Worm (Caenorhabditis elegans) whole organism, L4 larva: ENCODE results near the gene efk-1.

ENCODE experiments used
- D1046.2 ChIP-seq: fragments of 200-800 bp; sonication (Bioruptor generic); IDR thresholded peaks from 2 replicates; pipeline ENCODE4 v1.3.6; 2022; ENCODE audit warnings: missing genetic modification characterization, missing compliant biosample characterization
- F10B5.3 ChIP-seq: sonication (generic microtip); optimal IDR thresholded peaks from 2 replicates; lab custom pipeline; 2016; ENCODE audit warnings: mild to moderate bottlenecking, missing genetic modification characterization, missing compliant biosample characterization
- F49E8.2 ChIP-seq: sonication (generic microtip); optimal IDR thresholded peaks from 2 replicates; lab custom pipeline; 2016; ENCODE audit warnings: missing compliant biosample characterization, mild to moderate bottlenecking, missing genetic modification characterization, borderline replicate concordance
- T20F7.1 ChIP-seq: fragments of 200-800 bp; sonication (Bioruptor generic); optimal IDR thresholded peaks from 2 replicates; lab custom pipeline; 2018; ENCODE audit warnings: mild to moderate bottlenecking, missing genetic modification characterization, missing compliant biosample characterization
- T26A8.4 ChIP-seq: fragments of 200-800 bp; sonication (Bioruptor generic); IDR thresholded peaks from 2 replicates; pipeline ENCODE4 v1.3.6; 2022; ENCODE audit warnings: missing genetic modification characterization, missing compliant biosample characterization
- Y5F2A.4 ChIP-seq: fragments of 200-800 bp; sonication (Bioruptor generic); optimal IDR thresholded peaks from 2 replicates; lab custom pipeline; 2018; ENCODE audit warnings: mild to moderate bottlenecking, missing genetic modification characterization, missing compliant biosample characterization
- Y75B8A.6 ChIP-seq: fragments of 200-800 bp; sonication (Bioruptor generic); IDR thresholded peaks from 2 replicates; pipeline ENCODE4 v1.3.6; 2022; ENCODE audit warnings: missing genetic modification reagents, missing genetic modification characterization, missing compliant biosample characterization
- aha-1 ChIP-seq: fragments of 150-350 bp; peaks from one replicate; lab custom pipeline; 2014; ENCODE audit warnings: missing biosample characterization, missing genetic modification characterization
- ama-1 ChIP-seq: fragments of 150-350 bp; optimal IDR thresholded peaks from 2 replicates; lab custom pipeline; 2014; ENCODE audit warnings: inconsistent platforms, mixed read lengths
- arid-1 ChIP-seq: fragments of 200-800 bp; sonication (Bioruptor generic); conservative IDR thresholded peaks from 2 replicates; pipeline ENCODE4 v1.3.6; 2022; ENCODE audit warnings: missing genetic modification reagents, missing genetic modification characterization, missing compliant biosample characterization
- ceh-28 ChIP-seq: fragments of 150-350 bp; optimal IDR thresholded peaks from 2 replicates; lab custom pipeline; 2014; ENCODE audit warnings: missing biosample characterization, missing genetic modification reagents, missing genetic modification characterization
- ceh-32 ChIP-seq: sonication (generic microtip); optimal IDR thresholded peaks from 2 replicates; lab custom pipeline; 2016; ENCODE audit warnings: mild to moderate bottlenecking, missing genetic modification characterization, missing compliant biosample characterization; ENCODE audit not compliant: poor library complexity
- ceh-62 ChIP-seq: sonication (generic microtip); optimal IDR thresholded peaks from 2 replicates; lab custom pipeline; 2017; ENCODE audit warnings: missing biosample characterization, missing genetic modification characterization
- ces-1 ChIP-seq: fragments of 150-350 bp; sonication (generic microtip); optimal IDR thresholded peaks from 4 replicates; lab custom pipeline; 2014; ENCODE audit warnings: missing biosample characterization, missing genetic modification reagents, missing genetic modification characterization
- daf-12 ChIP-seq: fragments of 150-350 bp; optimal IDR thresholded peaks from 2 replicates; lab custom pipeline; 2014; ENCODE audit warnings: missing biosample characterization, missing genetic modification reagents, missing genetic modification characterization
- daf-8 ChIP-seq: fragments of 200-800 bp; sonication (Bioruptor generic); IDR thresholded peaks from 2 replicates; pipeline ENCODE4 v1.3.6; 2022; ENCODE audit warnings: missing genetic modification characterization, missing compliant biosample characterization
- dpl-1 ChIP-seq: fragments of 150-350 bp; optimal IDR thresholded peaks from 2 replicates; lab custom pipeline; 2014; ENCODE audit warnings: missing biosample characterization, missing genetic modification reagents, missing genetic modification characterization
- egl-43 ChIP-seq: fragments of 200-800 bp; sonication (Bioruptor generic); IDR thresholded peaks from 2 replicates; pipeline ENCODE4 v1.3.6; 2022; ENCODE audit warnings: missing genetic modification reagents, missing genetic modification characterization, missing compliant biosample characterization
- fos-1 ChIP-seq: fragments of 150-350 bp; optimal IDR thresholded peaks from 2 replicates; lab custom pipeline; 2014; ENCODE audit warnings: missing biosample characterization, missing genetic modification characterization
- hlh-30 ChIP-seq: sonication (generic microtip); optimal IDR thresholded peaks from 2 replicates; lab custom pipeline; 2017; ENCODE audit warnings: antibody characterized with exemption, mild to moderate bottlenecking, missing genetic modification characterization, missing compliant biosample characterization; ENCODE audit not compliant: insufficient read depth
- hmg-1.1 ChIP-seq: fragments of 200-800 bp; sonication (Bioruptor generic); IDR thresholded peaks from 2 replicates; pipeline ENCODE4 v1.3.6; 2022; ENCODE audit warnings: missing genetic modification reagents, missing genetic modification characterization, missing compliant biosample characterization
- jun-1 ChIP-seq: fragments of 150-350 bp; optimal IDR thresholded peaks from 2 replicates; lab custom pipeline; 2014; ENCODE audit warnings: missing biosample characterization, missing genetic modification reagents, missing genetic modification characterization
- lim-7 ChIP-seq: fragments of 200-800 bp; sonication (Bioruptor generic); IDR thresholded peaks from 2 replicates; pipeline ENCODE4 v1.3.6; 2022; ENCODE audit warnings: missing genetic modification characterization, missing compliant biosample characterization
- lin-1 ChIP-seq: fragments of 200-800 bp; sonication (Bioruptor generic); IDR thresholded peaks from 2 replicates; pipeline ENCODE4 v1.3.6; 2022; ENCODE audit warnings: missing genetic modification reagents, missing genetic modification characterization, missing compliant biosample characterization
- lin-15B ChIP-seq: fragments of 150-350 bp; sonication (generic microtip); optimal IDR thresholded peaks from 3 replicates; lab custom pipeline; 2014; ENCODE audit warnings: missing biosample characterization, missing genetic modification characterization
- lin-38 ChIP-seq: fragments of 200-800 bp; sonication (Bioruptor generic); IDR thresholded peaks from 2 replicates; pipeline ENCODE4 v1.3.6; 2022; ENCODE audit warnings: missing genetic modification reagents, missing genetic modification characterization, missing compliant biosample characterization
- lin-39 ChIP-seq: fragments of 150-350 bp; optimal IDR thresholded peaks from 2 replicates; lab custom pipeline; 2014; ENCODE audit warnings: missing biosample characterization, missing genetic modification reagents, missing genetic modification characterization
- madf-9 ChIP-seq: fragments of 200-800 bp; sonication (Bioruptor generic); conservative IDR thresholded peaks from 2 replicates; pipeline ENCODE4 v1.3.6; 2022; ENCODE audit warnings: missing genetic modification reagents, missing genetic modification characterization, missing compliant biosample characterization
- mdt-29 ChIP-seq: fragments of 200-800 bp; sonication (Bioruptor generic); IDR thresholded peaks from 2 replicates; pipeline ENCODE4 v1.3.6; 2022; ENCODE audit warnings: missing genetic modification reagents, missing genetic modification characterization, missing compliant biosample characterization
- mes-2 ChIP-seq: sonication (generic microtip); optimal IDR thresholded peaks from 2 replicates; lab custom pipeline; 2016; ENCODE audit warnings: missing genotype, mild to moderate bottlenecking, missing genetic modification characterization, missing compliant biosample characterization; ENCODE audit not compliant: poor library complexity, severe bottlenecking
- mxl-3 ChIP-seq: fragments of 200-800 bp; sonication (Bioruptor generic); optimal IDR thresholded peaks from 2 replicates; lab custom pipeline; 2018; ENCODE audit warnings: mild to moderate bottlenecking, missing genetic modification characterization, missing compliant biosample characterization
- nhr-10 ChIP-seq: fragments of 150-350 bp; optimal IDR thresholded peaks from 2 replicates; lab custom pipeline; 2014; ENCODE audit warnings: missing biosample characterization, missing genetic modification characterization
- nhr-11 ChIP-seq: fragments of 150-350 bp; optimal IDR thresholded peaks from 2 replicates; lab custom pipeline; 2014; ENCODE audit warnings: missing biosample characterization, missing genetic modification characterization
- nhr-25 ChIP-seq: sonication (generic microtip); optimal IDR thresholded peaks from 2 replicates; lab custom pipeline; 2017; ENCODE audit warnings: missing genetic modification characterization, mild to moderate bottlenecking, missing compliant biosample characterization, antibody characterized with exemption, moderate library complexity, borderline replicate concordance; ENCODE audit not compliant: insufficient read depth
- nhr-28 ChIP-seq: fragments of 150-350 bp; optimal IDR thresholded peaks from 2 replicates; lab custom pipeline; 2014; ENCODE audit warnings: missing biosample characterization, missing genetic modification characterization
- nhr-42 ChIP-seq: fragments of 200-800 bp; sonication (Bioruptor generic); IDR thresholded peaks from 2 replicates; pipeline ENCODE4 v1.3.6; 2022; ENCODE audit warnings: missing genetic modification characterization, missing compliant biosample characterization
- nhr-48 ChIP-seq: sonication (generic microtip); optimal IDR thresholded peaks from 2 replicates; lab custom pipeline; 2016; ENCODE audit warnings: mild to moderate bottlenecking, missing genetic modification characterization, missing compliant biosample characterization
- nhr-76 ChIP-seq: fragments of 150-350 bp; optimal IDR thresholded peaks from 2 replicates; lab custom pipeline; 2014; ENCODE audit warnings: missing biosample characterization, missing genetic modification characterization
- nhr-77 ChIP-seq: fragments of 150-350 bp; optimal IDR thresholded peaks from 2 replicates; lab custom pipeline; 2014; ENCODE audit warnings: missing biosample characterization, missing genetic modification characterization
- php-3 ChIP-seq: fragments of 200-800 bp; sonication (Bioruptor generic); IDR thresholded peaks from 2 replicates; pipeline ENCODE4 v1.3.6; 2022; ENCODE audit warnings: missing genetic modification reagents, missing genetic modification characterization, missing compliant biosample characterization
- rbr-2 ChIP-seq: sonication (generic microtip); optimal IDR thresholded peaks from 2 replicates; lab custom pipeline; 2016; ENCODE audit warnings: missing genotype, missing genetic modification characterization, missing compliant biosample characterization
- sdz-12 ChIP-seq: fragments of 200-800 bp; sonication (Bioruptor generic); optimal IDR thresholded peaks from 2 replicates; lab custom pipeline; 2018; ENCODE audit warnings: mild to moderate bottlenecking, missing genetic modification characterization, missing compliant biosample characterization
- set-16 ChIP-seq: fragments of 200-800 bp; sonication (Bioruptor generic); IDR thresholded peaks from 2 replicates; pipeline ENCODE4 v1.3.6; 2022; ENCODE audit warnings: missing genetic modification reagents, missing genetic modification characterization, missing compliant biosample characterization
- snpc-1.2 ChIP-seq: fragments of 200-800 bp; sonication (Bioruptor generic); IDR thresholded peaks from 2 replicates; pipeline ENCODE4 v1.3.6; 2022; ENCODE audit warnings: missing genetic modification reagents, missing genetic modification characterization, missing compliant biosample characterization
- tra-1 ChIP-seq: fragments of 200-800 bp; sonication (Bioruptor generic); IDR thresholded peaks from 2 replicates; pipeline ENCODE4 v1.3.6; 2022; ENCODE audit warnings: missing genetic modification reagents, missing genetic modification characterization, missing compliant biosample characterization
- unc-130 ChIP-seq: sonication (generic microtip); optimal IDR thresholded peaks from 2 replicates; lab custom pipeline; 2016; ENCODE audit warnings: missing genetic modification reagents, missing genetic modification characterization, missing compliant biosample characterization
- unc-39 ChIP-seq: sonication (generic microtip); optimal IDR thresholded peaks from 2 replicates; lab custom pipeline; 2017; ENCODE audit warnings: missing biosample characterization, missing genetic modification characterization
- unc-62 ChIP-seq, 3 experiments: fragments of 150-350 bp in 1 of 3; sonication (generic microtip); optimal IDR thresholded peaks in 2 of 3; peaks in 1 of 3; 1 replicate in 1 of 3; 2 replicates in 2 of 3; lab custom pipeline; 2014 to 2017; ENCODE audit warnings: missing biosample characterization in 3 of 3, missing genetic modification characterization in 3 of 3, missing genetic modification reagents in 3 of 3, missing genotype in 1 of 3
- zag-1 ChIP-seq: fragments of 150-350 bp; optimal IDR thresholded peaks from 2 replicates; lab custom pipeline; 2014; ENCODE audit warnings: missing biosample characterization, missing genetic modification characterization
- ztf-11 ChIP-seq: fragments of 150-350 bp; optimal IDR thresholded peaks from 2 replicates; lab custom pipeline; 2014; ENCODE audit warnings: missing biosample characterization, missing genetic modification characterization
- ztf-7 ChIP-seq: fragments of 150-350 bp; optimal IDR thresholded peaks from 2 replicates; lab custom pipeline; 2014; ENCODE audit warnings: missing biosample characterization, missing genetic modification characterization

efk-1 gene

ce11 chrIII:6123647-6124046 lies 44.7 kb downstream of the efk-1 start:
- TF ChIP-seq D1046.2 (GFP tag; lab: Robert Waterston, UW): 0 out of 2 replicates have a peak, but pooled peaks have one; percentile 57
- TF ChIP-seq rbr-2 (tag; lab: Kevin White, UChicago): peak; percentile 15
- no peak; the same call in 1 of the 2 replicates for TF ChIP-seq snpc-1.2 (GFP tag; lab: Robert Waterston, UW)
- TF ChIP-seq hmg-1.1 (GFP tag; lab: Robert Waterston, UW): no peak
- no peak for TF ChIP-seq mxl-3 (GFP tag; lab: Kevin White, UChicago)
- TF ChIP-seq lim-7: peak; percentile 52; the same call in 1 of the 2 replicates
- TF ChIP-seq dpl-1 (GFP tag; lab: Kevin White, UChicago): no peak
- no peak for TF ChIP-seq nhr-11 (tag; lab: Kevin White, UChicago)
- TF ChIP-seq daf-12 (tag; lab: Kevin White, UChicago): no peak
- TF ChIP-seq jun-1: no peak
- no peak for TF ChIP-seq ceh-32 (tag; lab: Kevin White, UChicago)
- no peak for TF ChIP-seq zag-1
- TF ChIP-seq Y75B8A.6 (GFP tag; lab: Robert Waterston, UW): 0 out of 2 replicates have a peak, but pooled peaks have one; percentile 37
- TF ChIP-seq arid-1: no peak
- no peak; the same call in 1 of the 2 replicates for TF ChIP-seq egl-43
- no peak for TF ChIP-seq ztf-7
- peak; percentile 41 for TF ChIP-seq ama-1 (lab: Kevin White, UChicago)
- no peak for TF ChIP-seq F49E8.2 (tag; lab: Kevin White, UChicago)
- TF ChIP-seq ceh-62 (tag; lab: Kevin White, UChicago): no peak
- TF ChIP-seq aha-1: no peak
- TF ChIP-seq mes-2 (tag; lab: Kevin White, UChicago): peak; percentile 15
- TF ChIP-seq F10B5.3: no peak
- no peak for TF ChIP-seq nhr-76 (tag; lab: Kevin White, UChicago)
- no peak for TF ChIP-seq unc-39 (tag; lab: Kevin White, UChicago)
- 0 out of 2 replicates have a peak, but pooled peaks have one; percentile 3 for TF ChIP-seq tra-1
- TF ChIP-seq T26A8.4: 0 out of 2 replicates have a peak, but pooled peaks have one; percentile 52
- TF ChIP-seq nhr-28: no peak
- peak; percentile 45 for TF ChIP-seq lin-38 (GFP tag; lab: Robert Waterston, UW)
- TF ChIP-seq unc-130 (GFP tag; lab: Kevin White, UChicago): no peak
- no peak for TF ChIP-seq nhr-10 (tag; lab: Kevin White, UChicago)
- no peak for TF ChIP-seq T20F7.1 (GFP tag; lab: Kevin White, UChicago)
- no peak for TF ChIP-seq lin-39 (tag; lab: Kevin White, UChicago)
- TF ChIP-seq Y5F2A.4 (GFP tag; lab: Kevin White, UChicago): peak; percentile 11
- no peak for TF ChIP-seq ceh-28
- no peak for TF ChIP-seq nhr-48 (tag; lab: Kevin White, UChicago)
- 0 out of 2 replicates have a peak, but pooled peaks have one; percentile 22 for TF ChIP-seq mdt-29
- no peak for TF ChIP-seq unc-62 (GFP tag; optimal IDR thresholded peaks at IDR 0.05 in 1 of 2; lab: Kevin White, UChicago)
- TF ChIP-seq unc-62 (tag; optimal IDR thresholded peaks at IDR 0.05; lab: Kevin White, UChicago): no peak
- TF ChIP-seq set-16 (GFP tag; lab: Robert Waterston, UW): no peak
- TF ChIP-seq nhr-42 (GFP tag; lab: Robert Waterston, UW): 0 out of 2 replicates have a peak, but pooled peaks have one; percentile 55
- no peak for TF ChIP-seq lin-1 (GFP tag; lab: Robert Waterston, UW)
- TF ChIP-seq sdz-12 (GFP tag; lab: Kevin White, UChicago): no peak
- TF ChIP-seq nhr-77 (tag; lab: Kevin White, UChicago): no peak
- TF ChIP-seq nhr-25: no peak
- TF ChIP-seq daf-8 (GFP tag; lab: Robert Waterston, UW): no peak
- TF ChIP-seq lin-15B (tag; lab: Kevin White, UChicago): no peak
- peak; percentile 42; the same call in 1 of the 2 replicates for TF ChIP-seq php-3 (GFP tag; lab: Robert Waterston, UW)
- no peak for TF ChIP-seq madf-9 (GFP tag; lab: Robert Waterston, UW)
- no peak for TF ChIP-seq hlh-30 (tag; lab: Kevin White, UChicago)
- no peak for TF ChIP-seq ztf-11 (tag; lab: Kevin White, UChicago)
- TF ChIP-seq fos-1 (tag; lab: Kevin White, UChicago): no peak
- no peak for TF ChIP-seq ces-1 (GFP tag; lab: Kevin White, UChicago)
